Fruit fly (Drosophila melanogaster): ENCODE data around the gene Smyd4-2.

The Smyd4-2 gene

dm6 chr3L:12414189-12414964 is 12.6 kb upstream of the Smyd4-2 start, which contains the start of gene SCaMC (continued):
- no peak for TF ChIP-seq E2f1 (GFP tag; IDR thresholded peaks at IDR 0.05)
- no peak for TF ChIP-seq CG12071 (GFP tag; optimal IDR thresholded peaks at IDR 0.05)
- no peak for TF ChIP-seq H15 (GFP tag; IDR thresholded peaks at IDR 0.05)
- TF ChIP-seq ci (GFP tag; IDR thresholded peaks at IDR 0.05), result peak; percentile 71; the same call in 2 of the 3 replicates
- no peak for TF ChIP-seq abd-A (tag; optimal IDR thresholded peaks at IDR 0.05)
- TF ChIP-seq dimm (GFP tag; IDR thresholded peaks at IDR 0.05), result no peak

dm6 chr3L:12411214-12411685 is 9.5 kb upstream of the Smyd4-2 start:
- TF ChIP-seq CG14710 (tag; optimal IDR thresholded peaks at IDR 0.05), result no peak
- TF ChIP-seq CG32767 (GFP tag; IDR thresholded peaks at IDR 0.05), result no peak
- no peak for TF ChIP-seq CG18011 (GFP tag; optimal IDR thresholded peaks at IDR 0.05)
- TF ChIP-seq sug (tag; optimal IDR thresholded peaks at IDR 0.05), result peak; percentile 53
- TF ChIP-seq Fer1 (GFP tag; optimal IDR thresholded peaks at IDR 0.05), result no peak
- 0 out of 2 replicates have a peak, but pooled peaks have one; percentile 4 for TF ChIP-seq Oaz (GFP tag; IDR thresholded peaks at IDR 0.05)
- peak in 1 of 2 experiments; percentile 29 for TF ChIP-seq Trl (optimal IDR thresholded peaks at IDR 0.05)
- no peak for TF ChIP-seq Trl (GFP tag; optimal IDR thresholded peaks at IDR 0.05)
- TF ChIP-seq CG3163 (GFP tag; optimal IDR thresholded peaks at IDR 0.05), result peak; percentile 18
- TF ChIP-seq Mes4 (GFP tag; optimal IDR thresholded peaks at IDR 0.05), result no peak
- no peak for TF ChIP-seq CG34422 (GFP tag; IDR thresholded peaks at IDR 0.05)
- peak; percentile 64 for TF ChIP-seq ftz-f1 (GFP tag; optimal IDR thresholded peaks at IDR 0.05)
- no peak for TF ChIP-seq CG12744 (GFP tag; optimal IDR thresholded peaks at IDR 0.05)
- peak; percentile 42 for TF ChIP-seq exex (tag; optimal IDR thresholded peaks at IDR 0.05)
- no peak for TF ChIP-seq CG4424 (GFP tag; optimal IDR thresholded peaks at IDR 0.05)
- peak; percentile 54; the same call in 1 of the 4 replicates for TF ChIP-seq chinmo (GFP tag; IDR thresholded peaks at IDR 0.05; ENCODE audit: partially characterized antibody)
- TF ChIP-seq Max (GFP tag; optimal IDR thresholded peaks at IDR 0.05), result no peak
- peak; percentile 28 for TF ChIP-seq mirr (GFP tag; optimal IDR thresholded peaks at IDR 0.05)
- TF ChIP-seq CG34376 (GFP tag; optimal IDR thresholded peaks at IDR 0.05), result peak; percentile 45
- peak; percentile 7 for TF ChIP-seq Deaf1 (tag; optimal IDR thresholded peaks at IDR 0.05)
- TF ChIP-seq Ets65A (GFP tag), result no peak

dm6 chr3L:12410472-12411213 is 8.9 kb upstream of the Smyd4-2 start:
- TF ChIP-seq insv (GFP tag; optimal IDR thresholded peaks at IDR 0.05), result no peak
- TF ChIP-seq zen2 (GFP tag; IDR thresholded peaks at IDR 0.05; ENCODE audit: partially characterized antibody), result no peak
- no peak for TF ChIP-seq CG3163 (GFP tag; optimal IDR thresholded peaks at IDR 0.05)
- TF ChIP-seq CG12236 (GFP tag; optimal IDR thresholded peaks at IDR 0.05), result no peak
- no peak for TF ChIP-seq kay (GFP tag; optimal IDR thresholded peaks at IDR 0.05)
- TF ChIP-seq CG15696 (tag; optimal IDR thresholded peaks at IDR 0.05), result no peak
- TF ChIP-seq Pdp1 (GFP tag; optimal IDR thresholded peaks at IDR 0.05), result peak in 1 of 2 experiments; percentile 19
- TF ChIP-seq Ets65A (GFP tag), result no peak
- no peak for TF ChIP-seq CG15601 (tag; optimal IDR thresholded peaks at IDR 0.05)
- TF ChIP-seq vvl (GFP tag; IDR thresholded peaks at IDR 0.05), result no peak
- TF ChIP-seq cas (GFP tag; IDR thresholded peaks at IDR 0.05), result no peak
- TF ChIP-seq CG9797 (GFP tag; optimal IDR thresholded peaks at IDR 0.05), result no peak
- TF ChIP-seq CG12071 (GFP tag; optimal IDR thresholded peaks at IDR 0.05), result no peak
- no peak for TF ChIP-seq CG12299 (tag; optimal IDR thresholded peaks at IDR 0.05)
- 0 out of 3 replicates have a peak, but pooled peaks have one; percentile 13 for TF ChIP-seq CG34224 (GFP tag; IDR thresholded peaks at IDR 0.05; ENCODE audit: partially characterized antibody)
- peak; percentile 53 for TF ChIP-seq corto (GFP tag; optimal IDR thresholded peaks at IDR 0.05)
- TF ChIP-seq CG6689 (GFP tag; IDR thresholded peaks at IDR 0.05), result no peak
